Worm (Caenorhabditis elegans) whole organism, L3 larva: Measurements from ENCODE around the gene F41G3.6.

Experiments used
- R02D3.7 ChIP-seq: fragments of 150-350 bp; optimal IDR thresholded peaks from 2 replicates; lab custom pipeline; 2014; ENCODE audit warnings: missing biosample characterization, missing genetic modification characterization
- ama-1 ChIP-seq: fragments of 150-350 bp; optimal IDR thresholded peaks from 2 replicates; lab custom pipeline; 2018
- egl-5 ChIP-seq: fragments of 150-350 bp; optimal IDR thresholded peaks from 2 replicates; lab custom pipeline; 2017; ENCODE audit warnings: missing biosample characterization, missing genetic modification reagents, missing genetic modification characterization, inconsistent platforms
- lin-15B ChIP-seq: fragments of 150-350 bp; optimal IDR thresholded peaks from 2 replicates; lab custom pipeline; 2014; ENCODE audit warnings: missing biosample characterization, missing genetic modification characterization
- nhr-12 ChIP-seq: fragments of 150-350 bp; optimal IDR thresholded peaks from 2 replicates; lab custom pipeline; 2014; ENCODE audit warnings: missing biosample characterization, missing genetic modification characterization

- TF ChIP-seq lin-15B (tag; lab: Kevin White, UChicago): no peak
- TF ChIP-seq nhr-12: no peak
- no peak for TF ChIP-seq ama-1 (lab: Kevin White, UChicago)
- no peak for TF ChIP-seq egl-5 (tag; lab: Kevin White, UChicago)
- TF ChIP-seq R02D3.7: no peak
These were observed 46.1 kb downstream of the F41G3.6 start, which contains the start of gene T13C2.3 for ce11 chrII:6788672-6789298.
